Fruit fly (Drosophila melanogaster): ENCODE results near the gene Pep.

DNA sequence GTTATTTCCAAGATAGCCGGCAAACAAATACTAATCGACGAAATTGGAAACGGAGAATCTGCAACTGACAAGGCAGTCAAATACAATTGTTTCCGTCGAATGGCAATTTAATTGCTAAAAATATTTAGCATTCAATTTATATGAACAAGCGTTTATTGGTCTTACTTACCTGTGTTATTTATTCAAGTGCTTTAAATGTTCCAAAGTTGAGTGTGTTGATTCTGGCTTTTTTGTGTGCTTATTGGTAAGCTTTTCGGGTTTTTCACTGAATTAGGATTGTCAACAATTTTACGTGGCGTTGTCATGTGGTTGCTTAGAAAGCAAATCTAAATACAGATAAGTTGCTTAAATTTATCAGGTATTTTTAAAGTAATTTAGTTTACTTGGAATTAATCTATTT lies 26.9 kb upstream of the Pep start:
- TF ChIP-seq CTCF (optimal IDR thresholded peaks at IDR 0.05) (no peak), CG8478 (optimal IDR thresholded peaks at IDR 0.05) (no peak)
